Worm (Caenorhabditis elegans) whole organism, late embryonic: ENCODE measurements around the gene D2023.3.

Experiments used
- fkh-6 ChIP-seq: sonication (generic microtip); optimal IDR thresholded peaks from 2 replicates; lab custom pipeline; 2016; ENCODE audit warnings: missing genetic modification characterization, missing compliant biosample characterization
- nfya-1 ChIP-seq: sonication (generic microtip); optimal IDR thresholded peaks from 2 replicates; lab custom pipeline; 2017; ENCODE audit warnings: missing genetic modification characterization, mild to moderate bottlenecking, missing compliant biosample characterization, antibody characterized with exemption, moderate library complexity
- unc-55 ChIP-seq: sonication (generic microtip); optimal IDR thresholded peaks from 2 replicates; lab custom pipeline; 2017; ENCODE audit warnings: missing biosample characterization, missing genetic modification reagents, missing genetic modification characterization

DNA sequence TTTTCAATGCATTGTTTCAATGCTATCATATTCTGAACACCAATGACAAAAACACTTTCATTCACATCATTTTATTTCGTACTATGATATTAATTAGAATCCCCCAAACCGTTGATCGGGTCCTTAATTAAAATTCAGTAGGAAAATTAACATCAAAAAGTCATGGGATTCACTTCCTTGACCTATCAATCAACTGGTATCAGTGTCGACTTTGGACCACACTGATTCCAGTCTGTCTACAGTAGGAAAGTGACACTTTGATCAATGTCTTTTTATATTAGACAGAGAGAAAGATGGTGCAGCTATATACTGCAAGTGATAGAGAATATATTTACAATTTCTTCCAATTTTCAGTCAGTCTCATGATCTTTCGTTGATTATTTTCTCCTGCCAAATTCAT lies 15.5 kb downstream of the D2023.3 start:
- TF ChIP-seq nfya-1, result no peak
- TF ChIP-seq unc-55 (GFP tag; lab: Kevin White, UChicago), result no peak
- no peak for TF ChIP-seq fkh-6 (tag; lab: Kevin White, UChicago)
